Fruit fly (Drosophila melanogaster) whole organism, embryonic: ENCODE data around the gene CG15767.

Source experiments
- Atf3 ChIP-seq: fragments of 200-800 bp; sonication (Bioruptor generic); optimal IDR thresholded peaks from 3 replicates; lab custom pipeline; 2016; ENCODE audit warnings: missing biosample characterization, missing genetic modification characterization
- Blimp-1 ChIP-seq: fragments of 200-800 bp; sonication (Bioruptor generic); optimal IDR thresholded peaks from 3 replicates; lab custom pipeline; 2018; ENCODE audit warnings: missing biosample characterization, missing genetic modification characterization, mild to moderate bottlenecking, moderate library complexity, missing genetic modification reagents
- CG10565 ChIP-seq: fragments of 200-800 bp; sonication (Bioruptor generic); optimal IDR thresholded peaks from 3 replicates; lab custom pipeline; 2016; ENCODE audit warnings: missing biosample characterization, mild to moderate bottlenecking, missing genetic modification characterization
- CG11723 ChIP-seq: fragments of 200-800 bp; sonication (Bioruptor generic); optimal IDR thresholded peaks from 2 replicates; lab custom pipeline; 2017; ENCODE audit warnings: missing biosample characterization, mild to moderate bottlenecking, missing genetic modification characterization
- CG12391 ChIP-seq: fragments of 200-800 bp; sonication (Bioruptor generic); optimal IDR thresholded peaks from 3 replicates; lab custom pipeline; 2018; ENCODE audit warnings: missing biosample characterization, mild to moderate bottlenecking, missing genetic modification characterization, moderate library complexity
- CG1602 ChIP-seq: fragments of 200-800 bp; sonication (Bioruptor generic); optimal IDR thresholded peaks from 3 replicates; lab custom pipeline; 2016; ENCODE audit warnings: missing biosample characterization, missing genetic modification characterization
- CG16779 ChIP-seq: fragments of 200-800 bp; sonication (Bioruptor generic); IDR thresholded peaks from 2 replicates; pipeline ENCODE4 v1.3.6; 2022; ENCODE audit warnings: missing biosample characterization, missing genetic modification characterization
- CG1792 ChIP-seq: fragments of 200-800 bp; sonication (Bioruptor generic); optimal IDR thresholded peaks from 2 replicates; lab custom pipeline; 2016; ENCODE audit warnings: missing biosample characterization, missing genetic modification characterization
- CG18476 ChIP-seq: fragments of 200-800 bp; sonication (Bioruptor generic); optimal IDR thresholded peaks from 2 replicates; lab custom pipeline; 2016; ENCODE audit warnings: missing biosample characterization, mild to moderate bottlenecking, missing genetic modification characterization
- CG2120 ChIP-seq: fragments of 200-800 bp; sonication (Bioruptor generic); optimal IDR thresholded peaks from 3 replicates; lab custom pipeline; 2016; ENCODE audit warnings: missing biosample characterization, missing genetic modification characterization
- CG4328 ChIP-seq: fragments of 200-800 bp; sonication (Bioruptor generic); optimal IDR thresholded peaks from 3 replicates; lab custom pipeline; 2017; ENCODE audit warnings: missing biosample characterization, missing genetic modification reagents, missing genetic modification characterization
- CG4730 ChIP-seq: fragments of 200-800 bp; sonication (Bioruptor generic); IDR thresholded peaks from 2 replicates; pipeline ENCODE4 v1.3.6; 2022; ENCODE audit warnings: missing biosample characterization, missing genetic modification characterization
- CG4820 ChIP-seq: fragments of 200-800 bp; sonication (Bioruptor generic); optimal IDR thresholded peaks from 3 replicates; lab custom pipeline; 2016; ENCODE audit warnings: missing biosample characterization, missing genetic modification characterization
- CG4854 ChIP-seq: fragments of 200-800 bp; sonication (Bioruptor generic); optimal IDR thresholded peaks from 2 replicates; lab custom pipeline; 2016; ENCODE audit warnings: missing biosample characterization, missing genetic modification characterization, inconsistent platforms
- CG5180 ChIP-seq: fragments of 200-800 bp; sonication (Bioruptor generic); optimal IDR thresholded peaks from 3 replicates; lab custom pipeline; 2017; ENCODE audit warnings: missing biosample characterization, missing genetic modification characterization, mild to moderate bottlenecking, moderate library complexity, missing genetic modification reagents
- CG6272 ChIP-seq: fragments of 200-800 bp; sonication (Bioruptor generic); IDR thresholded peaks from 2 replicates; pipeline ENCODE4 v1.3.6; 2022; ENCODE audit warnings: missing biosample characterization, missing genetic modification characterization
- CG6813 ChIP-seq: fragments of 200-800 bp; sonication (Bioruptor generic); optimal IDR thresholded peaks from 2 replicates; lab custom pipeline; 2017; ENCODE audit warnings: missing biosample characterization, missing genetic modification characterization, mild to moderate bottlenecking, moderate library complexity, missing genetic modification reagents
- CG7963 ChIP-seq: fragments of 200-800 bp; sonication (Bioruptor generic); IDR thresholded peaks from 3 replicates; pipeline ENCODE4 v1.3.6; 2022; ENCODE audit warnings: missing biosample characterization, missing genetic modification characterization; ENCODE audit not compliant: partially characterized antibody
- CG8290 ChIP-seq, 3 experiments: fragments of 200-800 bp; sonication (Bioruptor generic); optimal IDR thresholded peaks; 2 replicates each; lab custom pipeline; 2016 to 2019; ENCODE audit warnings: missing biosample characterization in 3 of 3, missing genetic modification characterization in 3 of 3, mild to moderate bottlenecking in 2 of 3, moderate library complexity in 1 of 3
- CG9437 ChIP-seq: fragments of 200-800 bp; sonication (Bioruptor generic); optimal IDR thresholded peaks from 2 replicates; lab custom pipeline; 2018; ENCODE audit warnings: missing biosample characterization, mild to moderate bottlenecking, missing genetic modification characterization
- Chrac-16 ChIP-seq: fragments of 200-800 bp; sonication (Bioruptor generic); optimal IDR thresholded peaks from 3 replicates; lab custom pipeline; 2016; ENCODE audit warnings: missing biosample characterization, missing genetic modification characterization
- D19A ChIP-seq: fragments of 200-800 bp; optimal IDR thresholded peaks from 3 replicates; lab custom pipeline; 2019; ENCODE audit warnings: missing biosample characterization, mild to moderate bottlenecking, missing genetic modification characterization, moderate library complexity
- D19B ChIP-seq: fragments of 200-800 bp; sonication (Bioruptor generic); optimal IDR thresholded peaks from 2 replicates; lab custom pipeline; 2017; ENCODE audit warnings: missing biosample characterization, mild to moderate bottlenecking, missing genetic modification characterization
- ERR ChIP-seq: fragments of 200-800 bp; sonication (Bioruptor generic); optimal IDR thresholded peaks from 2 replicates; lab custom pipeline; 2016; ENCODE audit warnings: missing biosample characterization, missing genetic modification characterization
- HLH4C ChIP-seq: fragments of 200-800 bp; sonication (Bioruptor generic); IDR thresholded peaks from 3 replicates; pipeline ENCODE4 v1.3.6; 2022; ENCODE audit warnings: missing biosample characterization, missing genetic modification characterization; ENCODE audit not compliant: partially characterized antibody
- HLHmδ ChIP-seq: fragments of 200-800 bp; sonication (Bioruptor generic); optimal IDR thresholded peaks from 2 replicates; lab custom pipeline; 2018; ENCODE audit warnings: missing biosample characterization, mild to moderate bottlenecking, missing genetic modification characterization, moderate library complexity
- Hand ChIP-seq: fragments of 200-800 bp; sonication (Bioruptor generic); optimal IDR thresholded peaks from 2 replicates; lab custom pipeline; 2017; ENCODE audit warnings: mild to moderate bottlenecking, missing biosample characterization, missing genetic modification reagents, missing genetic modification characterization
- Hr51 ChIP-seq, 2 experiments: fragments of 200-800 bp; sonication (Bioruptor generic); optimal IDR thresholded peaks; 2 replicates in 1 of 2; 3 replicates in 1 of 2; lab custom pipeline; 2016 to 2018; ENCODE audit warnings: missing biosample characterization in 2 of 2, missing genetic modification characterization in 2 of 2, mild to moderate bottlenecking in 1 of 2, moderate library complexity in 1 of 2
- Jarid2 ChIP-seq: fragments of 200-800 bp; sonication (Bioruptor generic); optimal IDR thresholded peaks from 3 replicates; lab custom pipeline; 2017; ENCODE audit warnings: mild to moderate bottlenecking, missing biosample characterization, missing genetic modification reagents, missing genetic modification characterization
- Sox102F ChIP-seq: fragments of 200-800 bp; sonication (Bioruptor generic); optimal IDR thresholded peaks from 2 replicates; lab custom pipeline; 2018; ENCODE audit warnings: missing biosample characterization, mild to moderate bottlenecking, missing genetic modification characterization, moderate library complexity
- abd-A ChIP-seq: fragments of 200-800 bp; sonication (Bioruptor generic); optimal IDR thresholded peaks from 3 replicates; lab custom pipeline; 2019; ENCODE audit warnings: missing biosample characterization, mild to moderate bottlenecking, missing genetic modification characterization, moderate library complexity
- amos ChIP-seq: fragments of 200-800 bp; sonication (Bioruptor generic); IDR thresholded peaks from 2 replicates; pipeline ENCODE4 v1.3.6; 2022; ENCODE audit warnings: missing biosample characterization, missing genetic modification characterization; ENCODE audit not compliant: partially characterized antibody
- cad ChIP-seq: fragments of >200 bp; optimal IDR thresholded peaks from 2 replicates; lab custom pipeline; 2017; ENCODE audit warnings: missing biosample characterization, missing genetic modification characterization
- cg ChIP-seq: fragments of 200-800 bp; sonication (Bioruptor generic); optimal IDR thresholded peaks from 3 replicates; lab custom pipeline; 2019; ENCODE audit warnings: missing biosample characterization, mild to moderate bottlenecking, missing genetic modification characterization, moderate library complexity
- croc ChIP-seq: fragments of 200-800 bp; sonication (Bioruptor generic); conservative IDR thresholded peaks from 3 replicates; pipeline ENCODE4 v1.3.6; 2022; ENCODE audit warnings: missing biosample characterization, missing genetic modification characterization
- eyg ChIP-seq: fragments of 200-800 bp; sonication (Bioruptor generic); optimal IDR thresholded peaks from 3 replicates; lab custom pipeline; 2016; ENCODE audit warnings: missing biosample characterization, missing genetic modification characterization
- lmd ChIP-seq: fragments of 200-800 bp; sonication (Bioruptor generic); IDR thresholded peaks from 2 replicates; pipeline ENCODE4 v1.3.6; 2022; ENCODE audit warnings: missing biosample characterization, missing genetic modification characterization
- pb ChIP-seq: fragments of 200-800 bp; sonication (Bioruptor generic); optimal IDR thresholded peaks from 3 replicates; lab custom pipeline; 2016; ENCODE audit warnings: missing biosample characterization, missing genetic modification characterization
- schlank ChIP-seq: fragments of 200-800 bp; sonication (Bioruptor generic); optimal IDR thresholded peaks from 2 replicates; lab custom pipeline; 2018; ENCODE audit warnings: missing biosample characterization, mild to moderate bottlenecking, missing genetic modification characterization
- scrt ChIP-seq: fragments of 200-800 bp; sonication (Bioruptor generic); optimal IDR thresholded peaks from 2 replicates; lab custom pipeline; 2018; ENCODE audit warnings: missing biosample characterization, mild to moderate bottlenecking, missing genetic modification characterization, moderate library complexity
- sens-2 ChIP-seq: fragments of 200-800 bp; sonication (Bioruptor generic); IDR thresholded peaks from 2 replicates; pipeline ENCODE4 v1.3.6; 2022; ENCODE audit warnings: missing biosample characterization, missing genetic modification characterization
- sqz ChIP-seq: fragments of 200-800 bp; sonication (Bioruptor generic); optimal IDR thresholded peaks from 3 replicates; lab custom pipeline; 2018; ENCODE audit warnings: missing biosample characterization, mild to moderate bottlenecking, missing genetic modification characterization
- stc ChIP-seq: fragments of 200-800 bp; sonication (Bioruptor generic); IDR thresholded peaks from 2 replicates; pipeline ENCODE4 v1.3.6; 2022; ENCODE audit warnings: missing biosample characterization, missing genetic modification characterization
- tgo ChIP-seq: fragments of 200-800 bp; sonication (Bioruptor generic); IDR thresholded peaks from 3 replicates; pipeline ENCODE4 v1.3.6; 2022; ENCODE audit warnings: missing biosample characterization, missing genetic modification characterization
- trh ChIP-seq: fragments of 200-800 bp; sonication (Bioruptor generic); optimal IDR thresholded peaks from 2 replicates; lab custom pipeline; 2016; ENCODE audit warnings: missing biosample characterization, missing genetic modification characterization
- wek ChIP-seq: fragments of 200-800 bp; sonication (Bioruptor generic); optimal IDR thresholded peaks from 3 replicates; lab custom pipeline; 2018; ENCODE audit warnings: missing biosample characterization, mild to moderate bottlenecking, missing genetic modification characterization, moderate library complexity

The CG15767 gene

dm6 chrX:5746864-5747861 lies 42.1 kb upstream of the CG15767 start, which contains the start of the genes IntS6 and Rtel1 (continued):
- TF ChIP-seq D19B (GFP tag; lab: Kevin White, UChicago) = peak; percentile 71
- TF ChIP-seq HLHmδ (GFP tag; lab: Kevin White, UChicago) = peak; percentile 39
- TF ChIP-seq Hr51 (GFP tag; optimal IDR thresholded peaks at IDR 0.05; lab: Kevin White, UChicago) = peak; percentile 89 to 92
- TF ChIP-seq trh = peak; percentile 51
- TF ChIP-seq HLH4C (GFP tag; lab: Robert Waterston, UW) = peak; percentile 47; the same call in 1 of the 3 replicates
- peak; percentile 84 for TF ChIP-seq Sox102F (GFP tag; lab: Kevin White, UChicago)
- no peak for TF ChIP-seq cad (GFP tag; lab: Kevin White, UChicago)
- TF ChIP-seq lmd = peak; percentile 93
- peak; percentile 74 for TF ChIP-seq CG11723 (GFP tag; lab: Kevin White, UChicago)
- TF ChIP-seq Hand (GFP tag; lab: Kevin White, UChicago) = peak; percentile 72
- peak; percentile 92 for TF ChIP-seq Chrac-16 (GFP tag; lab: Kevin White, UChicago)
- TF ChIP-seq CG6813 (GFP tag; lab: Kevin White, UChicago) = peak; percentile 72
- peak; percentile 79 for TF ChIP-seq croc (GFP tag; lab: Robert Waterston, UW)
- peak; percentile 84 for TF ChIP-seq stc
- peak; percentile 88 for TF ChIP-seq CG1602
- peak; percentile 79 for TF ChIP-seq CG6272 (GFP tag; lab: Robert Waterston, UW)
- peak; percentile 87 for TF ChIP-seq CG18476 (GFP tag; lab: Kevin White, UChicago)
- TF ChIP-seq D19A (tag; lab: Kevin White, UChicago) = peak; percentile 76
- peak; percentile 25 for TF ChIP-seq CG10565 (GFP tag; lab: Kevin White, UChicago)
- peak; percentile 44; the same call in 1 of the 2 replicates for TF ChIP-seq amos (GFP tag; lab: Robert Waterston, UW)
- peak; percentile 86 for TF ChIP-seq Atf3 (GFP tag; lab: Kevin White, UChicago)
- TF ChIP-seq CG1792 (GFP tag; lab: Kevin White, UChicago) = peak; percentile 85
- TF ChIP-seq pb = peak; percentile 81
- TF ChIP-seq eyg (GFP tag; lab: Kevin White, UChicago) = peak; percentile 77
- TF ChIP-seq CG4730 (GFP tag; lab: Robert Waterston, UW) = peak; percentile 80
- TF ChIP-seq CG9437 (GFP tag; lab: Kevin White, UChicago) = peak; percentile 81
- peak; percentile 90 for TF ChIP-seq CG4820
- peak; percentile 88 for TF ChIP-seq CG4328 (GFP tag; lab: Kevin White, UChicago)
- TF ChIP-seq schlank (tag; lab: Kevin White, UChicago) = peak; percentile 86
- peak; percentile 41; the same call in 1 of the 3 replicates for TF ChIP-seq CG7963 (GFP tag; lab: Robert Waterston, UW)
- TF ChIP-seq abd-A (tag; lab: Kevin White, UChicago) = peak; percentile 46
- peak; percentile 98 for TF ChIP-seq cg
- TF ChIP-seq CG2120 = peak; percentile 96
- peak; percentile 47 for TF ChIP-seq Jarid2 (GFP tag; lab: Kevin White, UChicago)
- TF ChIP-seq CG16779 (GFP tag; lab: Robert Waterston, UW) = peak; percentile 81
- peak; percentile 64; the same call in 1 of the 2 replicates for TF ChIP-seq sens-2
- peak; percentile 61 for TF ChIP-seq CG5180 (GFP tag; lab: Kevin White, UChicago)
- peak; percentile 60 for TF ChIP-seq sqz (GFP tag; lab: Kevin White, UChicago)
- peak; percentile 84 for TF ChIP-seq CG8290 (GFP tag; optimal IDR thresholded peaks at IDR 0.05; lab: Kevin White, UChicago)
- TF ChIP-seq CG8290 (tag; optimal IDR thresholded peaks at IDR 0.05; lab: Kevin White, UChicago) = peak in 1 of 2 experiments; percentile 97
- TF ChIP-seq tgo = peak; percentile 88
- TF ChIP-seq CG12391 (tag; lab: Kevin White, UChicago) = peak; percentile 88
- TF ChIP-seq CG4854 (GFP tag; lab: Kevin White, UChicago) = peak; percentile 78
- TF ChIP-seq wek (GFP tag; lab: Kevin White, UChicago) = peak; percentile 71
- TF ChIP-seq Blimp-1 = peak; percentile 77
- TF ChIP-seq ERR = peak; percentile 80
- TF ChIP-seq scrt (GFP tag; lab: Kevin White, UChicago) = peak; percentile 75
